Worm (Caenorhabditis elegans) whole organism, dauer: ENCODE results near the gene clec-35.

Source experiments
- unc-62 ChIP-seq: sonication (generic microtip); optimal IDR thresholded peaks from 2 replicates; lab custom pipeline; 2017; ENCODE audit warnings: missing biosample characterization, missing genetic modification reagents, missing genetic modification characterization

clec-35 gene

DNA sequence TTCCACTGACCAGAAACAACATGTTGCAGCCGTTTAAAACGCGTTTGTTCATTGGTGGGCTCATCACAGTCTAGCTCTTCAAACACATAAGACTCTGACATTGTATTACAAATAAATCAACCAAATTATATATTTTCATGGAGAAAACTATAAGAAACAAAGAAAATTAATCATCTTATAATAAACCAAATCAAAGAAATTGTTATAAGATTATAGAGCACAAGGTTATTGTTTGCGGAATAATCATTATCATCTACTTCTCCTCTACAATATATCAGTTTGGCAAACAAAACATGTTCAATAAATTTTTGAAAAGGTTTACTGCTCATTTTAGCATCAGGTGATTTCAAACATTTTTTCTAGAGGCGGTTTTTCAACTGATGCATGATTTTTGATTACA, 7.9 kb upstream of the clec-35 start, which contains the start of the genes clec-32 and clec-24:
TSS of gene clec-32 (minus strand) at position 101 of the 400 bp plus-strand sequence.
TSS of gene clec-24 (plus strand) at position 294 of the 400 bp plus-strand sequence.
- no peak for TF ChIP-seq unc-62 (GFP tag; lab: Kevin White, UChicago)

DNA sequence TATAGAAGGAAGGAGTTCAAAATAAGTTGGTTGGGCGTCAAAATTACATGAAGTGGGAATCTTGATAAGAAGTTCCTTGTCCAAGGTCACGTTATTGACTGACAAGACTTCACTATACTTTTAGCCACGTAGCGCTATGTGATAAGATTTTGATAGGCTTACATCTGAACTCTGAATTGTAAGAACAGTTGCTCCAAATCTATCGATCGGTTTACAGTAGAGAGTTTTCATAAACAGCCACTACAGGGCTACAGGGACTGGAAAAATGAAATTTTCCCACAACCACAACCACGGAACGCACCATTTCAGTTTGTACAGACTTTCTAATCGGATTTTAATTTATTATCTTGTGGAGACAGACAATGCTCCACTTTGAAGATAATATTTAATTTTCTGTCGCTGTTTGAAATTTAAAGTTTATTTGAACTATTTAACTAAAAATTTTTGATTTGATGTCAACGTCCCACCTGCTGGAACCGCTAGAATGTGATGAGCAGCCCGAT, 4.2 kb upstream of the clec-35 start, which contains the start of the genes clec-31 and clec-22:
TSS of gene clec-31 (minus strand) at position 101 of the 503 bp plus-strand sequence.
TSS of gene clec-22 (plus strand) at position 453 of the 503 bp plus-strand sequence.
- TF ChIP-seq unc-62 (GFP tag; lab: Kevin White, UChicago): no peak

DNA sequence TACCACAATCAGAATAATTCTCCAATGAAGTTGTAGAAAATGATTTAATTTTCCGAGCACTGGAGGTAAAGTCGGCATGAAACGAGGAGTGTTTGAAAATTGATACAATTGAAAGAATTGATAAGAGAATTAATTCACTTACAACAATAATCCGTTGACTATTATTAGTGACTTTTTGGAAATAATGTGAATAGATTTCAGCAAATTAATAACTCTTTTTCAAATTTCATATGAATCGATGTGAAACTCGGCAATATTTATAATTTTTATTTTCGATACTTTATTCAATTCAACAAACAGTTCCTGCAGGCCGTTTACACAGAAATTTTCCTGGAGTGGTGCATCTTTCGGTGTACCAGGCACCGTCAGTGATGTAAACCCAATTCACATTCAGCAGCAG, 1.9 kb downstream of the clec-35 start, which contains the start of gene clec-37:
TSS of gene clec-37 (minus strand) at position 101 of the 400 bp plus-strand sequence.
- no peak for TF ChIP-seq unc-62 (GFP tag; lab: Kevin White, UChicago)

DNA sequence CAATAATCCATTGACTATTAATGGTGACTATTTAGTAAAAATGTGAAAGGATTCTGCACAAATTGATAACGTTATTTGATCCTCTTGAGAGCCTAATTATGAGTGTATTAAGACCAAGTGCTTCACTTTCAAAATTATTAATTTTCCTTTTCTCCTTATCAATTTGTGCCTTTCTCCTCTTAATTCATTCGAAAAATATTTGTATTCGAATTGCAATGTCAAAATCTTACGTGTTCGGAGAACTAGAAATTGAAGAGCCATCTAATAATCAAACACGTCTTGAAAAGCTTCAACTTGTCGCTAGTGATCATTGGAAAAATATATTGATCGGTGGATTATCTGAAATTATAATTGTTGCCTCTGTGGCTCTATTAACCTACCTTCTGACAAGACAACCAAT, 5.4 kb downstream of the clec-35 start, which contains the start of the genes clec-36 and clec-26:
TSS of gene clec-36 (minus strand) at position 101 of the 400 bp plus-strand sequence.
TSS of gene clec-26 (plus strand) at position 114 of the 400 bp plus-strand sequence.
- TF ChIP-seq unc-62 (GFP tag; lab: Kevin White, UChicago): no peak

DNA sequence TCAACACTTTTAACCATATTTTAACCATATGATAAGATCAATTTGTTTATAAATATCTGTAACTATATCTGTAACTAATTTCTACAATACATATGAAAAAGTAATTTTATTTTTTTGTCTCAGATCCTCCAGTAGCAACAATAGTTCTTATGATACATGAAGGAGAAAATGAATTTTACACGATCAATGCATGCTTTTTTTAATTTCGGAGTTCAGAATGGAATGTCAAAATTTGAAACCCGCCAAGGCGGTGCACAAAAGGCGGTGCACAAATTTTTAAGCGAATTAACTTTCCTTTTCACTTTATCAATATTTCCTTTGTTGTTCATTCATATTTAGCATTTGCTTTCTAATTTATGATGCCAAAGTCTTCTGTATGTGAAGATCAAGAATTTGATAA, 10.9 kb downstream of the clec-35 start, which contains the start of gene clec-25:
TSS of gene clec-25 (plus strand) at position 301 of the 400 bp plus-strand sequence.
- TF ChIP-seq unc-62 (GFP tag; lab: Kevin White, UChicago): no peak

DNA sequence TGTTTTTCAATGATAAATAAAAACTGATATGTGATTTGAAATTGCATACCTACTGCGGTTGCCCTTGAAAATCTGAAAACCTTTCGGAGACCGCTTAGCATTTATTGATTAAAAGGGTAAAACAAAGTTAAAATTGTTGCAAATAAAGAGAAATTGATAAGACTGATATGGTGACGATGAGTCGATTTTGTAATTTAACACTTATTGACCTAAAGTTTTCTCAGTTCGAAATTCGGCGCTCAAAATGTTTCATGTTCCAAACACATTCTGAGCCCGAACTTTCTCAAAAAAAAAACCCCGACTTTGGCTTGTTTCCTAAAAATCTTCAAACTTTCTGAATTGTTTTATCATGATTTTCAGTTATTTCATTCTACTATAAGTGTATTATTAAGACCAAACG, 12.9 kb downstream of the clec-35 start, which contains the start of gene clec-40:
TSS of gene clec-40 (minus strand) at position 101 of the 400 bp plus-strand sequence.
- no peak for TF ChIP-seq unc-62 (GFP tag; lab: Kevin White, UChicago)

DNA sequence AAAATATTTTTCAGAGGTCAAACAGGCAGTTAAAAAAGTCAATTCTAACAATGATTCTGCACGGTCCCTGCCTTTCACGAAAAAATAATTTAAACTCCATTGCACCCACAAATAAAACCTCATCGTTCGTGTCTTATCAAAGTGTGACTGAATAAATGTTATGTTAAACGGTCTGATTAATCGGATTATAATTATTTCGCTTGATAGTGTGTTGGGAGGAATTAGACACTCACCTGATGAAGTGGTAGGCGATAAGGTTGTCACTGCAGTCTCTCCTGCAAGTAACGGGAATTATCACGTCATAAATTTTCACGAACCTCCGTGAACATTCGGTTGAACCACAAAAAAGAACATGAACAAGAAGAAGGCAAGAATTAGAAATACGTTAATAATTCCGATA, 13.6 kb downstream of the clec-35 start:
- no peak for TF ChIP-seq unc-62 (GFP tag; lab: Kevin White, UChicago)

DNA sequence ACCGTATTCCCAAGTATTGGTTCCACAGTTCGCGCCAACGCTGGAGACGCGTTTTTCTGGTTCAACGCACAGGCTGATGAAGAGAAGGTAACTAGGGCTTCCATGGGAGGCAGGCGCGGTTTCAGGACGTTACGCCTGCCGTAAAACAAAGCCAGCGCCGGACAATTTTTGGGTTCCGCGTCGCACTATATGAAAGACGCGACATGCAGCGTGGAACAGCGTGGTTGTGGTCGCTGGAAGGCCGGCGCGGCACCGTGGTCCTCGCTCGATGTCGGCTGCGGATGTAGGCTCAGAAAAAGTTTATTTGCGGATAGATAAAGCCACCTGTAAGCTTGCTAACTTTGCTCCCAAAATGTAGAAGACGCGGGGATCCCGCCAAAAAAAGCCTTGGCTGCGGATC, 15.4 kb downstream of the clec-35 start:
- TF ChIP-seq unc-62 (GFP tag; lab: Kevin White, UChicago): no peak

DNA sequence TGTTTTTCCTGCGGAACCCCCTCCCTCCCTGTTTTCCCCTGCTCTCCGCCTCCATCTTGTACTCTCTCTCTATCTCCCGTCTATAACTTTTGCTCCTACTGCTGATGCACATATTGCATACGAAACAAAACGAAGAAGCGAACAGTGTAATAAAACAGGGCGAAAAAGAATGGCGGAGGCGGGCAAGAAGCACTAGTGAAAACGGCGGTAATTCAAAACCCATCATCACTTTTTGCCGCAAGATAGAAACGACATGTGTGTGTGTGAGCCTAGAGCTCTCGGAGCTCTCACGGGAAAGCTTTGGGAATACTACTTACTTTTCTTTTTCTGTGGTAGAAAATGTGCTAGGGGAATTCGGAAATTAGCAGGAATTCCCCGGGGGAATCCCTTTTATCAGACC, 17.8 kb downstream of the clec-35 start:
- no peak for TF ChIP-seq unc-62 (GFP tag; lab: Kevin White, UChicago)

DNA sequence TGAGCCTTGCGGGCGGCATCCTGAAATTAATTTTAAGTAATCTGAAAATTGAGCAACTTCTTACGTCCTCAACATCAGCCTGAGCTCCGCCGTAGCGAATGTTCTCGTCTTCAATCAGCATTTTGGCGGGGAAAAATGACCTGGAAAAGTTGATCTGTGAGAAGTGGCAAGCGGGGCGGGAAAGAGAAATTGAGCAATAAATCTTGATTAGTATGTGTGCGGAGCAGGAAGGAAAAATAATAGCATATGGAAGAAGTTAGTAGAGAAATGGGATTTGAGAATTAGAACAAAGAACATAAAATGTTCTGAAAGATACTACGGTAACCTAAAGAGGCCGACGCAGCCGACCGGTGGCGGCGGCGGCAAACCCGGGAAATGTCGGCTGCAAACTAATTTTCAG, 18.9 kb downstream of the clec-35 start, which contains the start of gene tni-3:
TSS of gene tni-3 (minus strand) at position 140 of the 400 bp plus-strand sequence.
- TF ChIP-seq unc-62 (GFP tag; lab: Kevin White, UChicago): no peak

DNA sequence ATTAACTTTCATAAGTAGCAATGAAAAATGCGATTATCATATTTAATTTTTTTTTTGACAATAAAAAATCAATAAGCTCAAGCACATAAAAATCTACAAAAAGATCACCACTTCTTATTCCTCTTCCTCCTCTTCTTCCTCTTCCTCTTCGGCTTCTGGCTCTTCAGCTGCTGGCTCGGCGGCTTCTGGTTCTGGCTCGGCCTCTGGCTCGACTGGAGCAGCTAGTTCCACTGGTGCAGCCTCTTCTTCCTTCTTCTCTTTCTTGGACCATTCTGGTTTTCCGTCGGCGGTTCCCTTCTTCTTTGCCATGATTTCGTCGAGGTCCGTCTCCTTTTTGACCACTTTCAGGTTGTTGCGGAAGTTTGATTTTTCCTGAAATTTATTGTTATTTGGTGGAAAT, 20.2 kb downstream of the clec-35 start:
- TF ChIP-seq unc-62 (GFP tag; lab: Kevin White, UChicago): no peak

DNA sequence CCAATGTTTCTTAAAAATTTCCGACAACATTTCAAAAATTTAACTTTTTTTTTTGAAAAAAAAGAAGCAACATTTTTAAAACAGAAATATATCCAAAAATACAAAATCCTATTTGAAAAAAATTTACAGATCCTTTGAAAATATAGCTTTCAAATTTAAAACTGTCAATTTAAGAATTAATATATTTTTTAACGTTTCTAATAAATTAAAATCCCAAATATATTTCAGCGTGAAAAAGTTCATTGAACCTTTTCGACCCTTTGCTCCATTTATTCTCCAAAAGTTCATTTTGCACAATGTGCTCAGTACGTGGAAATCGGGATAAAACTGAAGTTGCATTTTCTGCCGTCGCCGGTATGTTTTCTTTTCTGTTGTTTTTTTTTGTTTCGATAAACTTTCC, 21.0 kb downstream of the clec-35 start, which contains the start of gene phy-3:
TSS of gene phy-3 (plus strand) at position 301 of the 400 bp plus-strand sequence.
- no peak for TF ChIP-seq unc-62 (GFP tag; lab: Kevin White, UChicago)

DNA sequence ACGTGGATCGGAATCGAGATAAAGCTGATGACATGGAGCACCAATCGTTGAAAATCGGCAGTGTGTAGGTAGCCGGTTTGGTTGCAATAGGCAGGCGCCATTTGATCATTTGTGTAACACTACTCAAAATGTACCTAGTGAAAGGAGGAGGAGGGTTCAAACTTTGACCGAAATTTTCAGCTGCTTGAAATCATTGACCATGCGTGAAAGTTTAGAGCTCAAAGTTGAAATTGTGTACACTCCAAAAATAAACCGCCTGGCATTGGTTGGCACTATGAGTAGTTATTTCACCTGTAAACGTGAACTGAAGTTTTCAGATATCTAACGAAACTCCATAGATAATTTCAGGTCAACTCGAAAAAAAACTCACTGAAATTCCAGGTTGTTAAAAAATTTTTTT, 21.9 kb downstream of the clec-35 start, which contains the start of gene srh-215:
TSS of gene srh-215 (minus strand) at position 101 of the 400 bp plus-strand sequence.
- no peak for TF ChIP-seq unc-62 (GFP tag; lab: Kevin White, UChicago)

DNA sequence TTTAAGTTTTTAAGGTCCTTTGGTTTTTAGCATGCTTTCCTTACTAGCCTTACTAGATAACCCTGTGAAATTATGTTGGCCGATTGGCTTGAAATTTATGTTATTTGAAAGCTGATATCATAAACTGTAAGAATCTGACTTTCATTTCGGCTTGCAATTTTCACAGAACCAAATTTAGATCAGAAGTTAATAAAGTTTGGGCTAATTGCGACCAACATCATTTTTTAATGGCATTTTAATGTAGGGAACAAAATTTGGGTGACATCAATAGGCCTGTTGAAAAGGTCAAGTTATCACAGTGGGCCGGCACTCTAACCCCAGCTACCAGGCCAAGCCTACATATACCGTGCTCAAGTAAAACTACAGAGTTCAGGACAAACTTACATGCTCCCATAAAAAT, 22.5 kb downstream of the clec-35 start:
- TF ChIP-seq unc-62 (GFP tag; lab: Kevin White, UChicago): no peak

DNA sequence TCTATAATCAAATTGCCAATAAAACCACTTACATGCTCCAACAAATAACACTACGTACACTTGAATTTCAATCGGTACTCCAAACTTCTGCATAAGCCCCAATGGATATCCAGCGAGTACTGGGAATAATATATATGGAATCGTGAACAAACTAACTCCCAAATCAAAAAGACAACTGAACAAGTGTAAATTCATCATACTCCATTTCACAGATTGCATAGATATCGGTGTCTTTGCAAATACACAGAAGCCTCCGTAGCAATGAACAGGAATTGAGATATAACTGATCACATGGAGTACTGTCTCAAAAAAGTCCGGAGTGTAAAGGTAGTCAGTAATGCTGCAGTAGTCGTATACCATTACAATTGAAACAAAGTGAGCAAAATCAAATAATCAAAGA, 24.5 kb downstream of the clec-35 start, which contains the start of gene srh-214:
TSS of gene srh-214 (minus strand) at position 360 of the 400 bp plus-strand sequence.
- TF ChIP-seq unc-62 (GFP tag; lab: Kevin White, UChicago): no peak

DNA sequence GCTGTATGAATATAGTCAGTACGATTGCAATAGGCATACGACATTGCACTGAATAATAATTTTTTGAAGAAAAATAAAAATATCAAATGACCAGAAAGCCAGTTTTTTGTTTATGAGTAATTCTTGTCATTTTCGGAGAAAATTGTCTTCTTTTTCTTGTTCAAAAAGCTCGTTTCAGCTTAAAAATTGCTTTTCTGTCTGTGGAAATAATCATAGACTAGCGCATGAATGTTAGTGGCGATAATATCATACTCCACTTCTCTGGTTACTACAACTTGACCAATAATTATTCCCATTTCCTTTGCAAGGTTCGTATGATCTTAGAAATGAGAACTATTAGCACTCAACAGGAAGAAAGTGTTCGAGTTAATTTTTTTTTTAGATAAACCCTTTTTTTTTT, 26.4 kb downstream of the clec-35 start, which contains the start of gene srh-216:
TSS of gene srh-216 (minus strand) at position 101 of the 400 bp plus-strand sequence.
- TF ChIP-seq unc-62 (GFP tag; lab: Kevin White, UChicago): no peak
